Worm (Caenorhabditis elegans): ENCODE measurements around the gene him-18.

DNA sequence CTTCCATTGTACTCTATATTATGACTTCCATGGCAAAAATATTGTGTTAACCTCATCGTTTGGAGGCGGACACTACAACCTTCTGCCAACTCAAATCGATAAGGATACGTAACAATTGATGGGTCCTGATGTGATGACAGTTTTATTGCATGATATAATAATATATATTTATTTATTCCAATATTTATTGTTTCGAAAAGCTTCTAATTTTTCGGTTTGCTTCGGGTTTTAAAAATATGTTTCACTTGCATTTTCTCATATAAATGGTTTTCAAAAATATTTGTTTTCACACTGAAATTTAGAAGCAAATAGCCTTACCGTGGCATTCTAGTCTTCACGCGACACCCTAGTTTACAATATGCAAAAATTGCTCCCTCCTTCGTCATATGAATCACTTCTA is 8.3 kb downstream of the him-18 start, which contains the start of gene T04A8.13:
- TF ChIP-seq dve-1 (tag; optimal IDR thresholded peaks at IDR 0.05; ENCODE audit: insufficient read depth) (no peak), nhr-28 (tag; optimal IDR thresholded peaks at IDR 0.05) (no peak), set-16 (GFP tag; IDR thresholded peaks at IDR 0.05) (no peak), spr-3 (GFP tag; optimal IDR thresholded peaks at IDR 0.05) (no peak), unc-62 (GFP tag; optimal IDR thresholded peaks at IDR 0.05 in 1 of 2) (no peak), unc-62 (tag; optimal IDR thresholded peaks at IDR 0.05) (no peak), nhr-111 (GFP tag; optimal IDR thresholded peaks at IDR 0.05) (no peak), dpl-1 (GFP tag; optimal IDR thresholded peaks at IDR 0.05) (no peak)

All from whole organism, L4 larva.